Worm (Caenorhabditis elegans) whole organism, late embryonic: ENCODE measurements around the gene C46A5.1.

Source experiments
- T23F11.4 ChIP-seq: fragments of 200-800 bp; sonication (Bioruptor generic); optimal IDR thresholded peaks from 2 replicates; lab custom pipeline; 2018; ENCODE audit warnings: mild to moderate bottlenecking, missing genetic modification characterization, missing compliant biosample characterization
- Y22D7AL.16 ChIP-seq: sonication (generic microtip); optimal IDR thresholded peaks from 2 replicates; lab custom pipeline; 2016; ENCODE audit warnings: missing genetic modification characterization, missing compliant biosample characterization
- ama-1 ChIP-seq: fragments of 150-350 bp; optimal IDR thresholded peaks from 2 replicates; lab custom pipeline; 2014
- ceh-34 ChIP-seq: sonication (generic microtip); optimal IDR thresholded peaks from 2 replicates; lab custom pipeline; 2016; ENCODE audit warnings: mild to moderate bottlenecking, missing genetic modification characterization, missing compliant biosample characterization
- dmd-4 ChIP-seq: sonication (generic microtip); optimal IDR thresholded peaks from 2 replicates; lab custom pipeline; 2016; ENCODE audit warnings: borderline replicate concordance, missing genetic modification characterization, missing compliant biosample characterization
- nfya-1 ChIP-seq: sonication (generic microtip); optimal IDR thresholded peaks from 2 replicates; lab custom pipeline; 2017; ENCODE audit warnings: missing genetic modification characterization, mild to moderate bottlenecking, missing compliant biosample characterization, antibody characterized with exemption, moderate library complexity
- nhr-11 ChIP-seq: fragments of 150-350 bp; optimal IDR thresholded peaks from 2 replicates; lab custom pipeline; 2014; ENCODE audit warnings: missing biosample characterization, missing genetic modification characterization
- pha-4 ChIP-seq: fragments of 150-350 bp; optimal IDR thresholded peaks from 2 replicates; lab custom pipeline; 2018; ENCODE audit warnings: missing biosample characterization, missing genetic modification reagents, missing genetic modification characterization
- pqm-1 ChIP-seq: sonication (generic microtip); optimal IDR thresholded peaks from 2 replicates; lab custom pipeline; 2016; ENCODE audit warnings: missing genetic modification characterization, missing compliant biosample characterization

ce11 chrIV:7743539-7743938 is 20.2 kb upstream of the C46A5.1 start, which contains the start of gene npr-35:
- TF ChIP-seq ceh-34 (tag; lab: Kevin White, UChicago) (no peak), nfya-1 (tag; lab: Kevin White, UChicago) (no peak), T23F11.4 (GFP tag; lab: Kevin White, UChicago) (no peak), Y22D7AL.16 (tag; lab: Kevin White, UChicago) (no peak), dmd-4 (tag; lab: Kevin White, UChicago) (no peak), nhr-11 (tag; lab: Kevin White, UChicago) (no peak), pha-4 (tag; lab: Kevin White, UChicago) (no peak), ama-1 (lab: Kevin White, UChicago) (no peak), pqm-1 (tag; lab: Kevin White, UChicago) (no peak)
